Worm (Caenorhabditis elegans) whole organism, L2 larva: ENCODE measurements around the gene ZK616.5.

ENCODE experiments used
- dmd-4 ChIP-seq: sonication (generic microtip); optimal IDR thresholded peaks from 2 replicates; lab custom pipeline; 2017; ENCODE audit warnings: missing biosample characterization, missing genetic modification characterization
- lin-13 ChIP-seq: fragments of 150-350 bp; optimal IDR thresholded peaks from 2 replicates; lab custom pipeline; 2014; ENCODE audit warnings: missing biosample characterization, missing genetic modification reagents, missing genetic modification characterization
- lin-39 ChIP-seq: fragments of 150-350 bp; optimal IDR thresholded peaks from 2 replicates; lab custom pipeline; 2014; ENCODE audit warnings: missing biosample characterization, missing genetic modification reagents, missing genetic modification characterization
- lsy-2 ChIP-seq, 2 experiments: fragments of 150-350 bp in 1 of 2; sonication (generic microtip) in 1 of 2; optimal IDR thresholded peaks; 2 replicates each; lab custom pipeline; 2014 to 2017; ENCODE audit warnings: missing biosample characterization in 2 of 2, missing genetic modification characterization in 2 of 2
- mdl-1 ChIP-seq, 2 experiments: fragments of 150-350 bp in 1 of 2; sonication (generic microtip) in 1 of 2; optimal IDR thresholded peaks; 2 replicates each; lab custom pipeline; 2017; ENCODE audit warnings: missing biosample characterization in 2 of 2, missing genetic modification characterization in 2 of 2
- nhr-10 ChIP-seq: sonication (generic microtip); optimal IDR thresholded peaks from 2 replicates; lab custom pipeline; 2017; ENCODE audit warnings: missing biosample characterization, missing genetic modification characterization
- nhr-11 ChIP-seq: fragments of 150-350 bp; optimal IDR thresholded peaks from 2 replicates; lab custom pipeline; 2014; ENCODE audit warnings: missing biosample characterization, missing genetic modification characterization
- nhr-6 ChIP-seq: fragments of 150-350 bp; optimal IDR thresholded peaks from 2 replicates; lab custom pipeline; 2014; ENCODE audit warnings: missing biosample characterization, missing genetic modification characterization
- snpc-4 ChIP-seq: fragments of 150-350 bp; optimal IDR thresholded peaks from 2 replicates; lab custom pipeline; 2014; ENCODE audit warnings: missing biosample characterization, missing genetic modification characterization
- ztf-11 ChIP-seq: sonication (generic microtip); optimal IDR thresholded peaks from 2 replicates; lab custom pipeline; 2017; ENCODE audit warnings: missing biosample characterization, missing genetic modification characterization
- ztf-4 ChIP-seq: fragments of 150-350 bp; optimal IDR thresholded peaks from 2 replicates; lab custom pipeline; 2014; ENCODE audit warnings: missing biosample characterization, missing genetic modification characterization

DNA sequence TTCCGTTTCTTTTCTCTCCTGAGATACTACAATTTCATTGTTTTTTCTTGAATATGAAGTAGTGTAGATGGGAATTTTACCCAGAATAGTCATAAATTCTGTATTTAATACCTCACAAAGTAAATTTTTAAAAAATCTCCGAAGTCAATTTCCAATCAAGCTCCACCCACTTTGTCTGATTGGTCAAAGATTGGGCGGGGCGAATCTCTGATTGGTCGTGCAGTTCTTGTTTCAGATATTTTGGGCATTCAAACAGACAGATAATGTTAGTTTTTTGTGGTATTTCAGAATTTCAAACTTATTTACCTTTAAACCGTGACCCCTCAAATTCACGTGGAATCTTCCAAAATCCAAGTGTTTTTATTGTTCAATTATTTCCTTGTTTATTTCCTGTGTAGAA is 31.2 kb upstream of the ZK616.5 start, which contains the start of gene F41H10.5:
- TF ChIP-seq ztf-11 (tag; lab: Kevin White, UChicago) (no peak), ztf-4 (tag; lab: Kevin White, UChicago) (no peak), dmd-4 (tag; lab: Kevin White, UChicago) (no peak), lin-39 (tag; lab: Kevin White, UChicago) (no peak), nhr-11 (tag; lab: Kevin White, UChicago) (no peak), snpc-4 (tag; lab: Kevin White, UChicago) (no peak), lin-13 (GFP tag; lab: Kevin White, UChicago) (no peak), mdl-1 (tag; optimal IDR thresholded peaks at IDR 0.05; lab: Kevin White, UChicago) (no peak), nhr-10 (tag; lab: Kevin White, UChicago) (no peak), lsy-2 (tag; optimal IDR thresholded peaks at IDR 0.05; lab: Kevin White, UChicago) (no peak), nhr-6 (no peak)
